Worm (Caenorhabditis elegans): ENCODE measurements around the gene wbp-2.
A peak's percentile ranks its signal among the peaks of the same experiment; 100 is the strongest.

wbp-2 gene

DNA sequence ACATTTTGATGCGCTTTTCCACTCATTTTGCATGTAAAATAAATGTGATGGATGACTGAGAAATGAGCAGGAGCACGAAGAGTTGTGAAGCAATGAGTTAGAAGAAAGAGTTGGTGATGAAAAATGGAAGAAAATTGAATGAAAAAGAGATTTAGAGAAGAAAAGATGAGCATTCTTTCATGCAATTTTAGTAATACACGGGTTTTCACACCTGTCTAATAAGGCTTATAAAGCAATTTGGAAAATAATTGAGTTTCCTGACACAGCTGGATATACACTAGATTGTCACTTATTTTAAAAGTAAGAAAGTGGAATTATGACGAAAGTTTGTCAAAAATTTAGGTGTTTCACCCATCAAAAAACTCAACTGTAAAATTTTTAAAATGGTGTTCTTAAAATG is 18.8 kb upstream of the wbp-2 start:
- no peak for TF ChIP-seq jun-1 (tag; optimal IDR thresholded peaks at IDR 0.05)
- TF ChIP-seq nhr-12 (tag; optimal IDR thresholded peaks at IDR 0.05) = no peak
- no peak for TF ChIP-seq aly-2 (tag; optimal IDR thresholded peaks at IDR 0.05)
- TF ChIP-seq nhr-43 (tag; optimal IDR thresholded peaks at IDR 0.05; ENCODE audit: poor library complexity, severe bottlenecking) = no peak
- no peak for TF ChIP-seq elt-2 (tag; optimal IDR thresholded peaks at IDR 0.05)
- TF ChIP-seq pha-4 (tag; optimal IDR thresholded peaks at IDR 0.05) = no peak
- TF ChIP-seq nhr-11 (tag; optimal IDR thresholded peaks at IDR 0.05) = no peak
- TF ChIP-seq nhr-77 (tag; optimal IDR thresholded peaks at IDR 0.05) = no peak
- no peak for TF ChIP-seq eor-1 (tag; optimal IDR thresholded peaks at IDR 0.05)
- no peak for TF ChIP-seq nhr-28 (tag; optimal IDR thresholded peaks at IDR 0.05)
- no peak for TF ChIP-seq sea-2 (GFP tag; optimal IDR thresholded peaks at IDR 0.05)
- no peak for TF ChIP-seq egl-5 (tag; optimal IDR thresholded peaks at IDR 0.05)
- TF ChIP-seq ama-1 (optimal IDR thresholded peaks at IDR 0.05) = no peak
- TF ChIP-seq tbx-2 (tag; optimal IDR thresholded peaks at IDR 0.05) = no peak
- TF ChIP-seq zag-1 (tag; optimal IDR thresholded peaks at IDR 0.05) = no peak
- TF ChIP-seq egl-27 (tag; optimal IDR thresholded peaks at IDR 0.05) = no peak
- no peak for TF ChIP-seq hmg-11 (tag; optimal IDR thresholded peaks at IDR 0.05)
- no peak for TF ChIP-seq elt-1 (tag; optimal IDR thresholded peaks at IDR 0.05)
- no peak for TF ChIP-seq elt-3 (tag; optimal IDR thresholded peaks at IDR 0.05)

DNA sequence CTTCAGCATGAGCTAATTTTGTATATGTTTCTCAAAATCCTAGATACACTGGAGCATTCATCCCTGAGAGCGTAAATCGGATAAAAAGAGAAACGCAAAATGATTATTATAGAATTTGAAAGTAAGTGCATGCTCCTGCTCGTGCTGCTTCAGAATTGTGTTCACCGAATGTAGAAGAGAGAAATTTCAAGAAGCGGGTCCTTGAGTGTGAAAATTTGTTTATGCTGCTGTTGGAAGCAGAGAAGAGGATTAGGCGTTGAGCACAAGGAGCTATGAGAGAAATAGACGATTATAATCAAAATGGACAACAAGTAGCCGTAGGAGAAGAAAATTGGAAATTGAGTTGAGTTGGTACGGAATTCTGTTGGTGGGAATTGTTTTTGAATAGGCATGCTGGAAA is 17.9 kb upstream of the wbp-2 start:
- no peak for TF ChIP-seq ztf-4 (tag; optimal IDR thresholded peaks at IDR 0.05)
- TF ChIP-seq nhr-67 (tag; optimal IDR thresholded peaks at IDR 0.05) = no peak
- TF ChIP-seq pqm-1 (tag; optimal IDR thresholded peaks at IDR 0.05) = no peak
- no peak for TF ChIP-seq nhr-237 (tag; optimal IDR thresholded peaks at IDR 0.05)
- no peak for TF ChIP-seq skn-1 (tag; optimal IDR thresholded peaks at IDR 0.05)
- no peak for TF ChIP-seq mml-1 (tag; optimal IDR thresholded peaks at IDR 0.05)
- TF ChIP-seq fkh-2 (tag; optimal IDR thresholded peaks at IDR 0.05) = no peak
- TF ChIP-seq nhr-77 (tag; optimal IDR thresholded peaks at IDR 0.05) = no peak
- TF ChIP-seq eor-1 (tag; optimal IDR thresholded peaks at IDR 0.05) = no peak
- TF ChIP-seq fkh-10 (GFP tag; optimal IDR thresholded peaks at IDR 0.05) = peak; percentile 96
- TF ChIP-seq sea-2 (GFP tag; optimal IDR thresholded peaks at IDR 0.05) = peak; percentile 2
- peak; percentile 9 for TF ChIP-seq nfya-1 (tag; optimal IDR thresholded peaks at IDR 0.05; ENCODE audit: insufficient read depth)
- no peak for TF ChIP-seq lsy-12 (tag; optimal IDR thresholded peaks at IDR 0.05)
- no peak for TF ChIP-seq egl-5 (tag; optimal IDR thresholded peaks at IDR 0.05)
- no peak for TF ChIP-seq jun-1 (tag; optimal IDR thresholded peaks at IDR 0.05)
- no peak for TF ChIP-seq elt-2 (tag; optimal IDR thresholded peaks at IDR 0.05)
- TF ChIP-seq hmg-11 (tag; optimal IDR thresholded peaks at IDR 0.05) = no peak
- no peak for TF ChIP-seq pha-4 (tag; optimal IDR thresholded peaks at IDR 0.05)
- TF ChIP-seq nhr-76 (tag; optimal IDR thresholded peaks at IDR 0.05) = no peak
- no peak for TF ChIP-seq R02D3.7 (tag; optimal IDR thresholded peaks at IDR 0.05)
- no peak for TF ChIP-seq zag-1 (tag; optimal IDR thresholded peaks at IDR 0.05)

DNA sequence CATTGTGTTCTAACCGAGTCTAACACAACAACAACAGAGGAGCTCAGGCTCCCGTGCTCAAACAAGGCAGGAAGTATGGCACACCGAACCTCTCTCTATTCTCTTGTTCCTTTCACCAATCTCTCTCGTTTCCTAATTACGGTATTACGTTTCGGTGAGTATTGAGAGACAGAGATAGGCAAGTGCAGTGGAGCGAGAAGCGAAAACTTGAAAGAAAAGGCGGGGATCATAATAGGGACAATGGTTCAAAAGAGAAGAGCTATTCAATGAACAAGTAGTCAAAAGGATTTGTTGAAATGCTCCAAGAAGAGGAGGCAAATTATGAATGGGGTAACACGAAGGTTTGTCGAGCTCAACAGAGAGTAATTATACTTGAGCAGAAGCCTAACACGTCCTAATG is 16.2 kb upstream of the wbp-2 start:
- TF ChIP-seq mml-1 (tag; optimal IDR thresholded peaks at IDR 0.05) (no peak), pqm-1 (tag; optimal IDR thresholded peaks at IDR 0.05) (no peak), ceh-16 (tag; optimal IDR thresholded peaks at IDR 0.05) (no peak), nhr-12 (tag; optimal IDR thresholded peaks at IDR 0.05) (no peak), lsy-12 (tag; optimal IDR thresholded peaks at IDR 0.05) (no peak), elt-1 (tag; optimal IDR thresholded peaks at IDR 0.05) (no peak), R02D3.7 (tag; optimal IDR thresholded peaks at IDR 0.05) (no peak), eor-1 (tag; optimal IDR thresholded peaks at IDR 0.05) (no peak), elt-2 (tag; optimal IDR thresholded peaks at IDR 0.05) (no peak)

DNA sequence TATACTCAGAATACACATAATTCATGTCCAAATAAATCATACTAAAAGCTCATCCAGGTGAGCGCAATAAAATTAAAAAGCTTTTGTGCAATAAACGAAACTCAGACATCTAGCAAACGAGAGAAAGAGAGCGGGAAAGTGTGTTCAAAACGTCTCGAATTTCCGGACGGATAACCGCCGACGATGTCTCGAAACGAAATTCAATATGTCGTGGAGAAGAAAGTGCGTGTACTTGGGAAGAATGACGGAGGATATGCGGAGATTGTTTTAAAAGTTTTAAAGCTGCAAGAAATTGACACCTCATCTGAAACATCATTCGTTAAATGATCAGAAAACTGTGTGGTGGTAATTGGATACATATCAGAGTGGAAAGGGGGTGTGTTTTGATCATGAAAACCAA is 14.8 kb upstream of the wbp-2 start:
- no peak for TF ChIP-seq unc-39 (tag; optimal IDR thresholded peaks at IDR 0.05)
- no peak for TF ChIP-seq R02D3.7 (tag; optimal IDR thresholded peaks at IDR 0.05)
- no peak for TF ChIP-seq fos-1 (tag; optimal IDR thresholded peaks at IDR 0.05)
- no peak for TF ChIP-seq elt-2 (tag; optimal IDR thresholded peaks at IDR 0.05)
- TF ChIP-seq eor-1 (tag; optimal IDR thresholded peaks at IDR 0.05) = no peak
- TF ChIP-seq nhr-76 (tag; optimal IDR thresholded peaks at IDR 0.05) = no peak
- TF ChIP-seq nhr-67 (tag; optimal IDR thresholded peaks at IDR 0.05) = no peak
- no peak for TF ChIP-seq hmg-11 (tag; optimal IDR thresholded peaks at IDR 0.05)

DNA sequence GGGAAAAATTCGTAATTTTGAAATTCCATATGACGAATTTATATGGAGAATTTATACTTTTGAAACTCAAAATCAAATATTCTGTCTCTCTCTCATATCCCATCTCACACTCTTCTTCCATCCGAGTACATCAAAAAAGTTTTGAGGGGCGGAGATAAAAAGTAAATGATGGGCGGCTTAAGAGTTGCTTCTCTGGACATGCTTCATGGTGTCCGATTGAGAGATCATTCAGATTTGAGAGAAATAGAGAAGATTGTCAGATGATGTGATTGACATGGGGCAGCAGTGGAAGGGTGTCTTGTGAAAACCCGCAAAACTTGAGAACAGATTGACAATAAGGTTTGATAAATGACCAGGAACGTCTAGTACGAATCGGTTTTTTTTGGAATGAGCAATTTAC is 13.9 kb upstream of the wbp-2 start:
- no peak for TF ChIP-seq elt-1 (tag; optimal IDR thresholded peaks at IDR 0.05)
- TF ChIP-seq mdl-1 (tag; optimal IDR thresholded peaks at IDR 0.05) = no peak
- peak; percentile 1 for TF ChIP-seq nfya-1 (tag; optimal IDR thresholded peaks at IDR 0.05; ENCODE audit: insufficient read depth)
- peak; percentile 59 for TF ChIP-seq unc-62 (GFP tag; optimal IDR thresholded peaks at IDR 0.05)

Data from whole organism, L3 larva.